Fruit fly (Drosophila melanogaster) whole organism, embryonic: Measurements from ENCODE around the gene mfas.

Experiments
- Abd-B ChIP-seq: fragments of 200-800 bp; sonication (Bioruptor generic); optimal IDR thresholded peaks from 2 replicates; lab custom pipeline; 2018; ENCODE audit warnings: missing biosample characterization, mild to moderate bottlenecking, missing genetic modification characterization, moderate library complexity
- Adf1 ChIP-seq: fragments of 200-800 bp; sonication (Bioruptor generic); IDR thresholded peaks from 2 replicates; pipeline ENCODE4 v1.3.6; 2022; ENCODE audit warnings: missing biosample characterization, missing genetic modification characterization
- Asciz ChIP-seq: fragments of 200-800 bp; sonication (Bioruptor generic); optimal IDR thresholded peaks from 2 replicates; lab custom pipeline; 2017; ENCODE audit warnings: missing biosample characterization, mild to moderate bottlenecking, missing genetic modification characterization, missing genetic modification reagents
- Atf6 ChIP-seq: fragments of 200-800 bp; sonication (Bioruptor generic); IDR thresholded peaks from 2 replicates; pipeline ENCODE4 v1.3.6; 2022; ENCODE audit warnings: missing biosample characterization, missing genetic modification characterization
- Blimp-1 ChIP-seq: fragments of 200-800 bp; sonication (Bioruptor generic); optimal IDR thresholded peaks from 3 replicates; lab custom pipeline; 2018; ENCODE audit warnings: missing biosample characterization, missing genetic modification characterization, mild to moderate bottlenecking, moderate library complexity, missing genetic modification reagents
- CG10274 ChIP-seq: fragments of 200-800 bp; sonication (Bioruptor generic); optimal IDR thresholded peaks from 3 replicates; lab custom pipeline; 2017; ENCODE audit warnings: missing biosample characterization, mild to moderate bottlenecking, missing genetic modification characterization
- CG11085 ChIP-seq: fragments of 200-800 bp; sonication (Bioruptor generic); IDR thresholded peaks from 2 replicates; pipeline ENCODE4 v1.3.6; 2022; ENCODE audit warnings: missing biosample characterization, missing genetic modification characterization
- CG11247 ChIP-seq: fragments of 200-800 bp; sonication (Bioruptor generic); IDR thresholded peaks from 2 replicates; pipeline ENCODE4 v1.3.6; 2022; ENCODE audit warnings: missing biosample characterization, missing genetic modification characterization
- CG12236 ChIP-seq: fragments of 200-800 bp; sonication (Bioruptor generic); optimal IDR thresholded peaks from 2 replicates; lab custom pipeline; 2016; ENCODE audit warnings: missing biosample characterization, missing genetic modification characterization
- CG12391 ChIP-seq: fragments of 200-800 bp; sonication (Bioruptor generic); optimal IDR thresholded peaks from 3 replicates; lab custom pipeline; 2018; ENCODE audit warnings: missing biosample characterization, mild to moderate bottlenecking, missing genetic modification characterization, moderate library complexity
- CG12769 ChIP-seq: fragments of 200-800 bp; sonication (Bioruptor generic); optimal IDR thresholded peaks from 2 replicates; lab custom pipeline; 2019; ENCODE audit warnings: missing biosample characterization, mild to moderate bottlenecking, missing genetic modification characterization, moderate library complexity
- CG13296 ChIP-seq: fragments of 200-800 bp; sonication (Bioruptor generic); optimal IDR thresholded peaks from 3 replicates; lab custom pipeline; 2018; ENCODE audit warnings: missing biosample characterization, mild to moderate bottlenecking, missing genetic modification characterization
- CG16779 ChIP-seq: fragments of 200-800 bp; sonication (Bioruptor generic); IDR thresholded peaks from 2 replicates; pipeline ENCODE4 v1.3.6; 2022; ENCODE audit warnings: missing biosample characterization, missing genetic modification characterization
- CG18011 ChIP-seq: fragments of 200-800 bp; sonication (Bioruptor generic); optimal IDR thresholded peaks from 2 replicates; lab custom pipeline; 2017; ENCODE audit warnings: missing biosample characterization, missing genetic modification characterization, mild to moderate bottlenecking, moderate library complexity, missing genotype
- CG2120 ChIP-seq: fragments of 200-800 bp; sonication (Bioruptor generic); optimal IDR thresholded peaks from 3 replicates; lab custom pipeline; 2016; ENCODE audit warnings: missing biosample characterization, missing genetic modification characterization
- CG2678 ChIP-seq: fragments of 200-800 bp; sonication (Bioruptor generic); optimal IDR thresholded peaks from 3 replicates; lab custom pipeline; 2019; ENCODE audit warnings: missing biosample characterization, mild to moderate bottlenecking, missing genetic modification characterization, moderate library complexity
- CG2875 ChIP-seq: fragments of 200-800 bp; sonication (Bioruptor generic); optimal IDR thresholded peaks from 2 replicates; lab custom pipeline; 2017; ENCODE audit warnings: missing biosample characterization, mild to moderate bottlenecking, missing genetic modification characterization, missing genetic modification reagents
- CG30403 ChIP-seq: fragments of 200-800 bp; sonication (Bioruptor generic); optimal IDR thresholded peaks from 3 replicates; lab custom pipeline; 2016; ENCODE audit warnings: missing biosample characterization, missing genetic modification characterization
- CG30431 ChIP-seq: fragments of 200-800 bp; sonication (Bioruptor generic); optimal IDR thresholded peaks from 2 replicates; lab custom pipeline; 2017; ENCODE audit warnings: missing biosample characterization, missing genetic modification characterization
- CG31365 ChIP-seq: fragments of 200-800 bp; sonication (Bioruptor generic); optimal IDR thresholded peaks from 2 replicates; lab custom pipeline; 2018; ENCODE audit warnings: missing biosample characterization, mild to moderate bottlenecking, missing genetic modification characterization
- CG33557 ChIP-seq: fragments of 200-800 bp; sonication (Bioruptor generic); optimal IDR thresholded peaks from 2 replicates; lab custom pipeline; 2019; ENCODE audit warnings: missing biosample characterization, mild to moderate bottlenecking, missing genetic modification characterization, moderate library complexity
- CG5953 ChIP-seq: fragments of 200-800 bp; sonication (Bioruptor generic); IDR thresholded peaks from 2 replicates; pipeline ENCODE4 v1.3.6; 2022; ENCODE audit warnings: missing biosample characterization, missing genetic modification characterization
- CG6175 ChIP-seq: fragments of 200-800 bp; sonication (Bioruptor generic); IDR thresholded peaks from 3 replicates; pipeline ENCODE4 v1.3.6; 2022; ENCODE audit warnings: missing biosample characterization, missing genetic modification characterization
- CG6272 ChIP-seq: fragments of 200-800 bp; sonication (Bioruptor generic); IDR thresholded peaks from 2 replicates; pipeline ENCODE4 v1.3.6; 2022; ENCODE audit warnings: missing biosample characterization, missing genetic modification characterization
- CG7987 ChIP-seq: fragments of 200-800 bp; sonication (Bioruptor generic); optimal IDR thresholded peaks from 2 replicates; lab custom pipeline; 2018; ENCODE audit warnings: missing biosample characterization, mild to moderate bottlenecking, missing genetic modification characterization, moderate library complexity
- CG8388 ChIP-seq: fragments of 200-800 bp; sonication (Bioruptor generic); optimal IDR thresholded peaks from 2 replicates; lab custom pipeline; 2019; ENCODE audit warnings: missing biosample characterization, mild to moderate bottlenecking, missing genetic modification characterization, moderate library complexity
- CG8765 ChIP-seq: fragments of 200-800 bp; sonication (Bioruptor generic); IDR thresholded peaks from 2 replicates; pipeline ENCODE4 v1.3.6; 2022; ENCODE audit warnings: missing biosample characterization, missing genetic modification characterization
- CG8924 ChIP-seq: fragments of 200-800 bp; optimal IDR thresholded peaks from 3 replicates; lab custom pipeline; 2019; ENCODE audit warnings: missing biosample characterization, mild to moderate bottlenecking, missing genetic modification characterization, moderate library complexity
- CG9215 ChIP-seq: fragments of 200-800 bp; sonication (Bioruptor generic); IDR thresholded peaks from 2 replicates; pipeline ENCODE4 v1.3.6; 2022; ENCODE audit warnings: missing biosample characterization, missing genetic modification characterization
- CkIIα-i1 ChIP-seq: fragments of 200-800 bp; sonication (Bioruptor generic); IDR thresholded peaks from 2 replicates; pipeline ENCODE4 v1.3.6; 2022; ENCODE audit warnings: missing biosample characterization, missing genetic modification characterization
- Doc3 ChIP-seq: fragments of 200-800 bp; sonication (Bioruptor generic); IDR thresholded peaks from 3 replicates; pipeline ENCODE4 v1.3.6; 2022; ENCODE audit warnings: missing biosample characterization, missing genetic modification characterization; ENCODE audit not compliant: partially characterized antibody
- E2f2 ChIP-seq: fragments of 200-800 bp; sonication (Bioruptor generic); IDR thresholded peaks from 2 replicates; pipeline ENCODE4 v1.3.6; 2022; ENCODE audit warnings: missing biosample characterization, missing genetic modification characterization
- Kr ChIP-seq: fragments of 200-800 bp; sonication (Bioruptor generic); optimal IDR thresholded peaks from 2 replicates; lab custom pipeline; 2017; ENCODE audit warnings: missing biosample characterization, mild to moderate bottlenecking, missing genetic modification characterization
- MBD-R2 ChIP-seq: fragments of 200-800 bp; sonication (Bioruptor generic); IDR thresholded peaks from 2 replicates; pipeline ENCODE4 v1.3.6; 2022; ENCODE audit warnings: missing biosample characterization, missing genetic modification characterization
- Ssrp ChIP-seq: fragments of 200-800 bp; sonication (Bioruptor generic); optimal IDR thresholded peaks from 2 replicates; lab custom pipeline; 2018; ENCODE audit warnings: missing biosample characterization, mild to moderate bottlenecking, missing genetic modification characterization, moderate library complexity
- Xrp1 ChIP-seq: fragments of 200-800 bp; sonication (Bioruptor generic); IDR thresholded peaks from 2 replicates; pipeline ENCODE4 v1.3.6; 2022; ENCODE audit warnings: missing biosample characterization, missing genetic modification characterization
- aop ChIP-seq: fragments of 200-800 bp; sonication (Bioruptor generic); IDR thresholded peaks from 2 replicates; pipeline ENCODE4 v1.3.6; 2022; ENCODE audit warnings: missing biosample characterization, missing genetic modification characterization
- ara ChIP-seq: fragments of 200-800 bp; sonication (Bioruptor generic); IDR thresholded peaks from 2 replicates; pipeline ENCODE4 v1.3.6; 2022; ENCODE audit warnings: missing biosample characterization, missing genetic modification characterization
- cad ChIP-seq: fragments of >200 bp; optimal IDR thresholded peaks from 2 replicates; lab custom pipeline; 2017; ENCODE audit warnings: missing biosample characterization, missing genetic modification characterization
- crc ChIP-seq: fragments of 200-800 bp; sonication (Bioruptor generic); optimal IDR thresholded peaks from 2 replicates; lab custom pipeline; 2016; ENCODE audit warnings: missing biosample characterization, missing genetic modification characterization
- crp ChIP-seq, 2 experiments: fragments of 200-800 bp; sonication (Bioruptor generic); optimal IDR thresholded peaks; 2 replicates in 1 of 2; 3 replicates in 1 of 2; lab custom pipeline; 2017; ENCODE audit warnings: missing biosample characterization in 2 of 2, missing genetic modification characterization in 2 of 2, mild to moderate bottlenecking in 1 of 2, moderate library complexity in 1 of 2
- dan ChIP-seq: fragments of 200-800 bp; sonication (Bioruptor generic); IDR thresholded peaks from 2 replicates; pipeline ENCODE4 v1.3.6; 2022; ENCODE audit warnings: missing biosample characterization, missing genetic modification characterization
- dmrt11E ChIP-seq: fragments of 200-800 bp; sonication (Bioruptor generic); optimal IDR thresholded peaks from 3 replicates; lab custom pipeline; 2018; ENCODE audit warnings: missing biosample characterization, mild to moderate bottlenecking, missing genetic modification characterization, moderate library complexity
- en ChIP-seq: fragments of 200-800 bp; sonication (Bioruptor generic); optimal IDR thresholded peaks from 2 replicates; lab custom pipeline; 2016; ENCODE audit warnings: missing biosample characterization, missing genetic modification characterization
- fd96Cb ChIP-seq: fragments of 200-800 bp; sonication (Bioruptor generic); optimal IDR thresholded peaks from 2 replicates; lab custom pipeline; 2018; ENCODE audit warnings: missing biosample characterization, mild to moderate bottlenecking, missing genetic modification characterization, moderate library complexity
- lbe ChIP-seq: fragments of 200-800 bp; sonication (Bioruptor generic); optimal IDR thresholded peaks from 2 replicates; lab custom pipeline; 2016; ENCODE audit warnings: missing biosample characterization, mild to moderate bottlenecking, missing genetic modification characterization
- nerfin-2 ChIP-seq: fragments of 200-800 bp; sonication (Bioruptor generic); IDR thresholded peaks from 2 replicates; pipeline ENCODE4 v1.3.6; 2022; ENCODE audit warnings: missing biosample characterization, missing genetic modification characterization; ENCODE audit not compliant: partially characterized antibody
- otp ChIP-seq: fragments of 200-800 bp; sonication (Bioruptor generic); IDR thresholded peaks from 3 replicates; pipeline ENCODE4, ENCODE4 v1.3.6; 2022; ENCODE audit warnings: missing biosample characterization, missing genetic modification characterization
- sqz ChIP-seq: fragments of 200-800 bp; sonication (Bioruptor generic); optimal IDR thresholded peaks from 3 replicates; lab custom pipeline; 2018; ENCODE audit warnings: missing biosample characterization, mild to moderate bottlenecking, missing genetic modification characterization
- ttk ChIP-seq: fragments of 200-800 bp; sonication (Bioruptor generic); IDR thresholded peaks from 2 replicates; pipeline ENCODE4 v2.1.2; 2022; ENCODE audit warnings: missing biosample characterization, missing genetic modification characterization

mfas gene

dm6 chr3R:12010202-12010824 lies 17.2 kb upstream of the mfas start, which contains the start of the genes KLHL18 and GCC185 (continued):
- no peak for TF ChIP-seq CkIIα-i1 (GFP tag; lab: Robert Waterston, UW)
- TF ChIP-seq CG11085 (GFP tag; lab: Robert Waterston, UW), result peak; percentile 68
- TF ChIP-seq CG9215 (GFP tag; lab: Robert Waterston, UW), result peak; percentile 86
- TF ChIP-seq CG13296 (GFP tag; lab: Kevin White, UChicago), result no peak
- peak; percentile 68; the same call in 2 of the 3 replicates for TF ChIP-seq Doc3 (GFP tag; lab: Robert Waterston, UW)
- no peak for TF ChIP-seq lbe (GFP tag; lab: Kevin White, UChicago)
- TF ChIP-seq sqz, result no peak
- peak; percentile 35; the same call in 1 of the 2 replicates for TF ChIP-seq Adf1
- TF ChIP-seq CG16779 (GFP tag; lab: Robert Waterston, UW), result no peak
- no peak for TF ChIP-seq cad (GFP tag; lab: Kevin White, UChicago)
- peak; percentile 14 for TF ChIP-seq CG12236 (GFP tag; lab: Kevin White, UChicago)
- peak; percentile 52; the same call in 1 of the 2 replicates for TF ChIP-seq ara (GFP tag; lab: Robert Waterston, UW)
- no peak for TF ChIP-seq en (GFP tag; lab: Kevin White, UChicago)
- no peak for TF ChIP-seq CG31365 (tag; lab: Kevin White, UChicago)
- peak; percentile 79 for TF ChIP-seq fd96Cb
- peak; percentile 30; the same call in 1 of the 2 replicates for TF ChIP-seq Atf6 (GFP tag; lab: Robert Waterston, UW)
- peak; percentile 84 for TF ChIP-seq CG6272 (GFP tag; lab: Robert Waterston, UW)
- peak; percentile 86 for TF ChIP-seq CG12391
- no peak; the same call in 1 of the 2 replicates for TF ChIP-seq E2f2 (GFP tag; lab: Robert Waterston, UW)
- no peak for TF ChIP-seq ttk (GFP tag; lab: Robert Waterston, UW)
- TF ChIP-seq crp (GFP tag; optimal IDR thresholded peaks at IDR 0.05; lab: Kevin White, UChicago), result peak; percentile 97 to 98
- no peak for TF ChIP-seq CG2678
- peak; percentile 57 for TF ChIP-seq nerfin-2 (GFP tag; lab: Robert Waterston, UW)
- TF ChIP-seq CG10274 (GFP tag; lab: Kevin White, UChicago), result no peak
- peak; percentile 93 for TF ChIP-seq CG30403 (GFP tag; lab: Kevin White, UChicago)
- TF ChIP-seq CG8924 (tag; lab: Kevin White, UChicago), result peak; percentile 76
- peak; percentile 55 for TF ChIP-seq Blimp-1 (GFP tag; lab: Kevin White, UChicago)
- no peak for TF ChIP-seq CG6175 (GFP tag; lab: Robert Waterston, UW)
- TF ChIP-seq CG8765, result peak; percentile 58; the same call in 1 of the 2 replicates
- TF ChIP-seq dmrt11E (tag; lab: Kevin White, UChicago), result peak; percentile 81
- no peak for TF ChIP-seq Kr (GFP tag; lab: Kevin White, UChicago)
- peak; percentile 92 for TF ChIP-seq Abd-B (GFP tag; lab: Kevin White, UChicago)
- no peak for TF ChIP-seq CG18011
- no peak for TF ChIP-seq CG5953
- TF ChIP-seq CG2120 (GFP tag; lab: Kevin White, UChicago), result peak; percentile 87
- TF ChIP-seq CG12769 (tag; lab: Kevin White, UChicago), result no peak
- TF ChIP-seq Ssrp (tag; lab: Kevin White, UChicago), result peak; percentile 71
- TF ChIP-seq CG2875 (GFP tag; lab: Kevin White, UChicago), result no peak
- no peak for TF ChIP-seq aop (GFP tag; lab: Robert Waterston, UW)
- TF ChIP-seq dan (GFP tag; lab: Robert Waterston, UW), result peak; percentile 41; the same call in 1 of the 2 replicates
- TF ChIP-seq crc (GFP tag; lab: Kevin White, UChicago), result no peak
- TF ChIP-seq CG33557, result peak; percentile 74
- TF ChIP-seq otp, result no peak
- peak; percentile 53; the same call in 1 of the 2 replicates for TF ChIP-seq CG11247
- TF ChIP-seq Xrp1 (GFP tag; lab: Robert Waterston, UW), result peak; percentile 74
- TF ChIP-seq CG8388 (GFP tag; lab: Kevin White, UChicago), result no peak
- TF ChIP-seq CG7987, result no peak
- TF ChIP-seq Asciz (GFP tag; lab: Kevin White, UChicago), result no peak
- no peak for TF ChIP-seq CG30431 (GFP tag; lab: Kevin White, UChicago)
- TF ChIP-seq MBD-R2 (GFP tag; lab: Robert Waterston, UW), result peak; percentile 82
